Worm (Caenorhabditis elegans): ENCODE results near the gene col-130.

col-130 gene

ce11 chrIV:12425595-12425994, 2.7 kb downstream of the col-130 start:
- TF ChIP-seq mep-1 (tag; optimal IDR thresholded peaks at IDR 0.05) (peak; percentile 9), cey-2 (tag; optimal IDR thresholded peaks at IDR 0.05; ENCODE audit: borderline replicate concordance, insufficient read depth) (no peak), pha-4 (GFP tag; IDR thresholded peaks at IDR 0.05) (no peak), pha-4 (tag; optimal IDR thresholded peaks at IDR 0.05) (no peak), ceh-82 (tag; optimal IDR thresholded peaks at IDR 0.05) (no peak), ceh-20 (GFP tag; IDR thresholded peaks at IDR 0.05) (peak; percentile 76), aha-1 (tag) (peak; percentile 93), hlh-30 (tag; optimal IDR thresholded peaks at IDR 0.05; ENCODE audit: insufficient read depth) (peak; percentile 53), unc-62 (GFP tag; optimal IDR thresholded peaks at IDR 0.05 in 1 of 2) (peak in 1 of 2 experiments; percentile 97), unc-62 (tag; optimal IDR thresholded peaks at IDR 0.05) (no peak), vab-7 (GFP tag; IDR thresholded peaks at IDR 0.05) (0 out of 2 replicates have a peak, but pooled peaks have one; percentile 45), mdt-29 (GFP tag; IDR thresholded peaks at IDR 0.05) (0 out of 2 replicates have a peak, but pooled peaks have one; percentile 11)

ce11 chrIV:12420455-12420854, 7.9 kb downstream of the col-130 start, which contains the start of gene ugt-65:
Gene ugt-65, plus strand, starts transcription at chrIV:12420683.
- TF ChIP-seq zag-1 (tag; optimal IDR thresholded peaks at IDR 0.05) (no peak), nhr-102 (tag; optimal IDR thresholded peaks at IDR 0.05) (peak; percentile 1), lsy-2 (tag; optimal IDR thresholded peaks at IDR 0.05) (peak in 1 of 2 experiments; percentile 17), nhr-76 (tag; optimal IDR thresholded peaks at IDR 0.05) (no peak), ceh-82 (tag; optimal IDR thresholded peaks at IDR 0.05) (no peak), daf-16 (GFP tag; optimal IDR thresholded peaks at IDR 0.05) (no peak), daf-16 (tag; optimal IDR thresholded peaks at IDR 0.05) (peak; percentile 74), nhr-28 (tag; optimal IDR thresholded peaks at IDR 0.05) (peak; percentile 72), dve-1 (tag; optimal IDR thresholded peaks at IDR 0.05; ENCODE audit: insufficient read depth) (peak; percentile 67), saeg-2 (GFP tag; IDR thresholded peaks at IDR 0.05) (no peak), gei-8 (GFP tag; optimal IDR thresholded peaks at IDR 0.05) (no peak), hlh-11 (tag; optimal IDR thresholded peaks at IDR 0.05) (peak; percentile 54), nhr-77 (tag; optimal IDR thresholded peaks at IDR 0.05) (peak; percentile 46), pqm-1 (tag; optimal IDR thresholded peaks at IDR 0.05) (peak; percentile 76), mdl-1 (tag; optimal IDR thresholded peaks at IDR 0.05) (no peak), dmd-6 (GFP tag; IDR thresholded peaks at IDR 0.05) (peak; percentile 54), mxl-2 (GFP tag; conservative IDR thresholded peaks at IDR 0.05) (no peak), nhr-48 (tag; optimal IDR thresholded peaks at IDR 0.05) (peak; percentile 27)

- TF ChIP-seq mep-1 (tag; optimal IDR thresholded peaks at IDR 0.05) (peak; percentile 14), aly-2 (tag; optimal IDR thresholded peaks at IDR 0.05) (no peak), fkh-10 (GFP tag; optimal IDR thresholded peaks at IDR 0.05) (peak; percentile 54), duxl-1 (tag; optimal IDR thresholded peaks at IDR 0.05; ENCODE audit: poor library complexity) (no peak)
Measured at ce11 chrIV:12419291-12419690, 9.0 kb downstream of the col-130 start.

ce11 chrIV:12417536-12418195, 10.7 kb downstream of the col-130 start, which contains the start of gene F08G5.3:
Gene F08G5.3, minus strand, starts transcription at chrIV:12417586.
- TF ChIP-seq Y48G9A.11 (GFP tag; IDR thresholded peaks at IDR 0.05) (peak; percentile 86), vab-7 (GFP tag; IDR thresholded peaks at IDR 0.05) (peak; percentile 91), php-3 (GFP tag; IDR thresholded peaks at IDR 0.05) (peak; percentile 31; the same call in 1 of the 2 replicates), ctbp-1 (GFP tag; IDR thresholded peaks at IDR 0.05) (peak; percentile 76), lin-1 (GFP tag; IDR thresholded peaks at IDR 0.05) (peak; percentile 55; the same call in 1 of the 2 replicates), daf-16 (GFP tag; optimal IDR thresholded peaks at IDR 0.05) (peak in 1 of 2 experiments; percentile 80), daf-16 (tag; optimal IDR thresholded peaks at IDR 0.05) (peak; percentile 44), unc-62 (GFP tag; optimal IDR thresholded peaks at IDR 0.05 in 1 of 2) (no peak), unc-62 (tag; optimal IDR thresholded peaks at IDR 0.05) (no peak), hif-1 (tag; optimal IDR thresholded peaks at IDR 0.05) (peak in 1 of 2 experiments; percentile 33), sdz-12 (GFP tag; optimal IDR thresholded peaks at IDR 0.05) (no peak), spr-3 (GFP tag; optimal IDR thresholded peaks at IDR 0.05) (peak; percentile 53), nhr-6 (tag; optimal IDR thresholded peaks at IDR 0.05) (peak; percentile 50), Y5F2A.4 (GFP tag; optimal IDR thresholded peaks at IDR 0.05) (peak; percentile 25), zip-2 (tag; optimal IDR thresholded peaks at IDR 0.05) (no peak), aha-1 (tag) (no peak), madf-9 (GFP tag; conservative IDR thresholded peaks at IDR 0.05) (no peak), ztf-7 (tag; optimal IDR thresholded peaks at IDR 0.05) (peak; percentile 78), ama-1 (optimal IDR thresholded peaks at IDR 0.05) (no peak), snpc-4 (tag; optimal IDR thresholded peaks at IDR 0.05) (no peak)
